Fruit fly (Drosophila melanogaster): Measurements from ENCODE around the gene Pdss2.

DNA sequence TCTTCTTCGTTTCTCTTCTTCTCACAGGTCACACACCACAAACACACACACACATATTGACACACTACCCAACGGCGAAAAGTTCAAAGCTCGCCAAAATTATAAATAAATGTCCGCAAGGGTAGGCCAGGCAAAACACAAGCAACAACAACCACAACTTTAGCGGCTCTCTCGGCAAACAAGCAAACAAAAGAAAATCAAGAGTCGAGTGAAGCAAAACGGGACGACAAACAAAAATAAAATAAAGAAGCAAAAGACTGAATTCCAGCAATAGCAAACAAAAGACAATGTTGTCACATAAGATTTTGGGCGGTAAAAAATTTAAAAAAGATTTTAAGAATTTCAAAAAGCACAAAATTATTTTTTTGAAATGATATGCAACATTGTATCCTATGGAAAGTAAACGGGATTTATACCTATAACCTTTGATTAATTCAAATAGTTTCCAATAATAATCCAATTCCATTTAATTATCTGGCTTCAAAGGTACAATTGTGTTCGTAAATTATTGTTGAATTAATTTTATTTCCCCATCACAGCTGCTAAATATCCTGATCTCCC lies 19.4 kb upstream of the Pdss2 start:
- TF ChIP-seq Max (GFP tag; optimal IDR thresholded peaks at IDR 0.05) = no peak
- TF ChIP-seq CG33213 (GFP tag; optimal IDR thresholded peaks at IDR 0.05) = no peak
- no peak for TF ChIP-seq ERR (GFP tag; optimal IDR thresholded peaks at IDR 0.05)
- no peak for TF ChIP-seq grn (GFP tag; optimal IDR thresholded peaks at IDR 0.05)
- TF ChIP-seq CG8089 (GFP tag; optimal IDR thresholded peaks at IDR 0.05) = no peak
- no peak for TF ChIP-seq D19A (tag; optimal IDR thresholded peaks at IDR 0.05)
- no peak for TF ChIP-seq Bgb (GFP tag; IDR thresholded peaks at IDR 0.05; ENCODE audit: partially characterized antibody)
- TF ChIP-seq esg (GFP tag; conservative IDR thresholded peaks at IDR 0.05) = no peak
- TF ChIP-seq B-H1 (GFP tag; IDR thresholded peaks at IDR 0.05) = no peak
- no peak for TF ChIP-seq vnd (GFP tag; IDR thresholded peaks at IDR 0.05; ENCODE audit: partially characterized antibody)
- TF ChIP-seq CG6854 (GFP tag; optimal IDR thresholded peaks at IDR 0.05) = no peak
- TF ChIP-seq stc (GFP tag; IDR thresholded peaks at IDR 0.05) = no peak
- no peak for TF ChIP-seq CG12155 (GFP tag; optimal IDR thresholded peaks at IDR 0.05)
